Worm (Caenorhabditis elegans) whole organism, L1 larva: ENCODE data around the gene ant-1.4.
A peak's percentile ranks its signal among the peaks of the same experiment; 100 is the strongest.

Source experiments
- C16A3.4 ChIP-seq: fragments of 150-350 bp; optimal IDR thresholded peaks from 2 replicates; lab custom pipeline; 2014; ENCODE audit warnings: missing biosample characterization, missing genetic modification characterization
- C34B4.2 ChIP-seq: sonication (generic microtip); optimal IDR thresholded peaks from 2 replicates; lab custom pipeline; 2017; ENCODE audit warnings: mild to moderate bottlenecking, missing genetic modification characterization, missing compliant biosample characterization
- F16B12.6 ChIP-seq: fragments of 150-350 bp; optimal IDR thresholded peaks from 2 replicates; lab custom pipeline; 2014; ENCODE audit warnings: missing biosample characterization, missing genetic modification characterization
- Y116A8C.19 ChIP-seq: sonication (generic microtip); optimal IDR thresholded peaks from 2 replicates; lab custom pipeline; 2016; ENCODE audit warnings: missing compliant biosample characterization, missing genetic modification characterization, borderline replicate concordance
- aha-1 ChIP-seq: fragments of 150-350 bp; optimal IDR thresholded peaks from 2 replicates; lab custom pipeline; 2014; ENCODE audit warnings: missing biosample characterization, missing genetic modification characterization
- aly-2 ChIP-seq: fragments of 150-350 bp; optimal IDR thresholded peaks from 2 replicates; lab custom pipeline; 2014; ENCODE audit warnings: missing biosample characterization, missing genetic modification characterization
- ama-1 ChIP-seq: fragments of 150-350 bp; optimal IDR thresholded peaks from 2 replicates; lab custom pipeline; 2014
- ceh-90 ChIP-seq: sonication (generic microtip); optimal IDR thresholded peaks from 2 replicates; lab custom pipeline; 2016; ENCODE audit warnings: missing genetic modification characterization, missing compliant biosample characterization
- ces-1 ChIP-seq: fragments of 150-350 bp; optimal IDR thresholded peaks from 2 replicates; lab custom pipeline; 2014; ENCODE audit warnings: missing biosample characterization, missing genetic modification reagents, missing genetic modification characterization
- dpl-1 ChIP-seq, 3 experiments: fragments of 150-350 bp in 2 of 3; sonication (generic microtip) in 1 of 3; optimal IDR thresholded peaks; 2 replicates each; lab custom pipeline; 2014 to 2017; ENCODE audit warnings: missing biosample characterization in 3 of 3, missing genetic modification characterization in 3 of 3, missing genetic modification reagents in 3 of 3
- dsc-1 ChIP-seq: sonication (generic microtip); optimal IDR thresholded peaks from 2 replicates; lab custom pipeline; 2016; ENCODE audit warnings: mild to moderate bottlenecking, missing genetic modification characterization, missing compliant biosample characterization
- efl-1 ChIP-seq, 4 experiments: fragments of 150-350 bp; optimal IDR thresholded peaks in 3 of 4; peaks in 1 of 4; 1 replicate in 1 of 4; 2 replicates in 3 of 4; lab custom pipeline; 2014; ENCODE audit warnings: missing biosample characterization in 2 of 4, missing genetic modification characterization in 2 of 4, missing genetic modification reagents in 2 of 4
- efl-3 ChIP-seq: fragments of 200-800 bp; sonication (Bioruptor generic); optimal IDR thresholded peaks from 2 replicates; lab custom pipeline; 2018; ENCODE audit warnings: mild to moderate bottlenecking, missing genetic modification characterization, missing compliant biosample characterization
- egl-27 ChIP-seq, 2 experiments: fragments of 150-350 bp in 1 of 2; sonication (generic microtip); optimal IDR thresholded peaks; 3 replicates each; lab custom pipeline; 2017 to 2018; ENCODE audit warnings: missing biosample characterization in 2 of 2, missing genetic modification characterization in 2 of 2, missing genetic modification reagents in 2 of 2
- elt-2 ChIP-seq: sonication (generic microtip); optimal IDR thresholded peaks from 2 replicates; lab custom pipeline; 2016; ENCODE audit warnings: missing genetic modification characterization, mild to moderate bottlenecking, inconsistent platforms, missing compliant biosample characterization, missing genetic modification reagents
- elt-3 ChIP-seq, 6 experiments: fragments of 150-350 bp in 1 of 6; sonication (generic microtip); optimal IDR thresholded peaks; 2 replicates each; lab custom pipeline; 2017 to 2018; ENCODE audit warnings: missing biosample characterization in 6 of 6, missing genetic modification characterization in 6 of 6, inconsistent platforms in 1 of 6
- fkh-10 ChIP-seq: sonication (generic microtip); optimal IDR thresholded peaks from 2 replicates; lab custom pipeline; 2017; ENCODE audit warnings: missing biosample characterization, missing genetic modification reagents, missing genetic modification characterization
- fkh-4 ChIP-seq: sonication (generic microtip); optimal IDR thresholded peaks from 2 replicates; lab custom pipeline; 2016; ENCODE audit warnings: missing compliant biosample characterization, missing genetic modification characterization, borderline replicate concordance
- fkh-8 ChIP-seq: sonication (generic microtip); optimal IDR thresholded peaks from 2 replicates; lab custom pipeline; 2016; ENCODE audit warnings: mild to moderate bottlenecking, missing genetic modification characterization, missing compliant biosample characterization
- hlh-4 ChIP-seq: sonication (generic microtip); optimal IDR thresholded peaks from 2 replicates; lab custom pipeline; 2016; ENCODE audit warnings: mild to moderate bottlenecking, missing genetic modification characterization, missing compliant biosample characterization
- hpl-2 ChIP-seq: fragments of 150-350 bp; optimal IDR thresholded peaks from 2 replicates; lab custom pipeline; 2014; ENCODE audit warnings: missing biosample characterization, missing genetic modification reagents, missing genetic modification characterization
- lin-13 ChIP-seq: fragments of 150-350 bp; optimal IDR thresholded peaks from 2 replicates; lab custom pipeline; 2014; ENCODE audit warnings: missing biosample characterization, missing genetic modification reagents, missing genetic modification characterization
- lin-14 ChIP-seq: fragments of 200-800 bp; sonication (Bioruptor generic); optimal IDR thresholded peaks from 2 replicates; lab custom pipeline; 2018; ENCODE audit warnings: mild to moderate bottlenecking, missing genetic modification characterization, moderate library complexity, missing compliant biosample characterization
- lin-15B ChIP-seq: fragments of 150-350 bp; sonication (generic microtip); optimal IDR thresholded peaks from 3 replicates; lab custom pipeline; 2014; ENCODE audit warnings: missing biosample characterization, missing genetic modification characterization
- lin-39 ChIP-seq: fragments of 150-350 bp; optimal IDR thresholded peaks from 2 replicates; lab custom pipeline; 2014; ENCODE audit warnings: missing biosample characterization, missing genetic modification reagents, missing genetic modification characterization
- lir-3 ChIP-seq: sonication (generic microtip); optimal IDR thresholded peaks from 2 replicates; lab custom pipeline; 2016; ENCODE audit warnings: mild to moderate bottlenecking, missing genetic modification characterization, moderate library complexity, missing compliant biosample characterization; ENCODE audit not compliant: poor library complexity
- lsy-2 ChIP-seq, 2 experiments: fragments of 150-350 bp; optimal IDR thresholded peaks; 2 replicates each; lab custom pipeline; 2014; ENCODE audit warnings: missing biosample characterization in 2 of 2, missing genetic modification characterization in 2 of 2
- mdl-1 ChIP-seq, 2 experiments: fragments of 150-350 bp; optimal IDR thresholded peaks; 2 replicates each; lab custom pipeline; 2014 to 2017; ENCODE audit warnings: missing biosample characterization in 2 of 2, missing genetic modification characterization in 2 of 2, inconsistent platforms in 1 of 2
- mep-1 ChIP-seq: fragments of 150-350 bp; optimal IDR thresholded peaks from 2 replicates; lab custom pipeline; 2014; ENCODE audit warnings: missing biosample characterization, missing genetic modification characterization
- nhr-12 ChIP-seq: sonication (generic microtip); optimal IDR thresholded peaks from 2 replicates; lab custom pipeline; 2017; ENCODE audit warnings: missing biosample characterization, missing genetic modification characterization
- nhr-19 ChIP-seq: fragments of 200-800 bp; sonication (Bioruptor generic); conservative IDR thresholded peaks from 2 replicates; pipeline ENCODE4 v1.3.6; 2022; ENCODE audit warnings: missing genetic modification characterization, missing compliant biosample characterization
- nhr-20 ChIP-seq: sonication (generic microtip); optimal IDR thresholded peaks from 2 replicates; lab custom pipeline; 2016; ENCODE audit warnings: mild to moderate bottlenecking, missing genetic modification characterization, missing compliant biosample characterization
- nhr-47 ChIP-seq: sonication (generic microtip); optimal IDR thresholded peaks from 2 replicates; lab custom pipeline; 2016; ENCODE audit warnings: mild to moderate bottlenecking, missing genetic modification characterization, moderate library complexity, missing compliant biosample characterization
- nhr-71 ChIP-seq: sonication (generic microtip); optimal IDR thresholded peaks from 2 replicates; lab custom pipeline; 2016; ENCODE audit warnings: mild to moderate bottlenecking, missing genetic modification characterization, moderate library complexity, missing compliant biosample characterization
- nhr-76 ChIP-seq: sonication (generic microtip); optimal IDR thresholded peaks from 2 replicates; lab custom pipeline; 2017; ENCODE audit warnings: missing biosample characterization, missing genetic modification characterization
- nhr-77 ChIP-seq: fragments of 150-350 bp; optimal IDR thresholded peaks from 2 replicates; lab custom pipeline; 2014; ENCODE audit warnings: missing biosample characterization, missing genetic modification characterization
- pax-3 ChIP-seq: fragments of 200-800 bp; sonication (Bioruptor generic); optimal IDR thresholded peaks from 2 replicates; lab custom pipeline; 2018; ENCODE audit warnings: mild to moderate bottlenecking, missing genetic modification characterization, moderate library complexity, missing compliant biosample characterization
- sup-37 ChIP-seq: fragments of 200-800 bp; sonication (Bioruptor generic); optimal IDR thresholded peaks from 2 replicates; lab custom pipeline; 2018; ENCODE audit warnings: mild to moderate bottlenecking, missing genetic modification characterization, missing compliant biosample characterization
- swsn-7 ChIP-seq: sonication (generic microtip); optimal IDR thresholded peaks from 2 replicates; lab custom pipeline; 2016; ENCODE audit warnings: missing genetic modification characterization, missing compliant biosample characterization
- tbx-2 ChIP-seq: sonication (generic microtip); optimal IDR thresholded peaks from 2 replicates; lab custom pipeline; 2016; ENCODE audit warnings: missing genetic modification characterization, missing compliant biosample characterization
- tlp-1 ChIP-seq: fragments of 150-350 bp; optimal IDR thresholded peaks from 2 replicates; lab custom pipeline; 2014; ENCODE audit warnings: missing biosample characterization, missing genetic modification characterization
- unc-30 ChIP-seq: sonication (generic microtip); optimal IDR thresholded peaks from 2 replicates; lab custom pipeline; 2017; ENCODE audit warnings: missing biosample characterization, missing genetic modification characterization
- unc-62 ChIP-seq: fragments of 150-350 bp; optimal IDR thresholded peaks from 2 replicates; lab custom pipeline; 2014; ENCODE audit warnings: missing biosample characterization, missing genetic modification reagents, missing genetic modification characterization
- unc-86 ChIP-seq: sonication (generic microtip); optimal IDR thresholded peaks from 2 replicates; lab custom pipeline; 2016; ENCODE audit warnings: missing genetic modification characterization, missing compliant biosample characterization
- unc-98 ChIP-seq: fragments of 200-800 bp; sonication (Bioruptor generic); IDR thresholded peaks from 2 replicates; pipeline ENCODE4 v1.3.6; 2022; ENCODE audit warnings: missing genetic modification characterization, missing compliant biosample characterization
- vab-15 ChIP-seq: sonication (generic microtip); optimal IDR thresholded peaks from 2 replicates; lab custom pipeline; 2017; ENCODE audit warnings: missing genotype, mild to moderate bottlenecking, missing genetic modification characterization, missing compliant biosample characterization
- zag-1 ChIP-seq: fragments of 150-350 bp; optimal IDR thresholded peaks from 2 replicates; lab custom pipeline; 2014; ENCODE audit warnings: missing biosample characterization, missing genetic modification characterization
- zip-4 ChIP-seq: fragments of 200-800 bp; sonication (Bioruptor generic); optimal IDR thresholded peaks from 2 replicates; lab custom pipeline; 2018; ENCODE audit warnings: mild to moderate bottlenecking, missing genetic modification characterization, moderate library complexity, missing compliant biosample characterization
- ztf-4 ChIP-seq: fragments of 150-350 bp; optimal IDR thresholded peaks from 2 replicates; lab custom pipeline; 2014; ENCODE audit warnings: missing biosample characterization, missing genetic modification characterization

ant-1.4 gene

ce11 chrIV:8446904-8447303 is 13.2 kb downstream of the ant-1.4 start, which contains the start of gene T01B11.1:
TSS of gene T01B11.1 (plus strand) at chrIV:8447204.
- TF ChIP-seq vab-15 (tag; lab: Kevin White, UChicago), result no peak
- no peak for TF ChIP-seq efl-1 (optimal IDR thresholded peaks at IDR 0.05; lab: Kevin White, UChicago)
- peak in 1 of 2 experiments; percentile 4 for TF ChIP-seq efl-1 (GFP tag; optimal IDR thresholded peaks at IDR 0.05 in 1 of 2; lab: Kevin White, UChicago)
- TF ChIP-seq, all 84 proteins: peak for 1

- TF ChIP-seq nhr-19 (GFP tag; lab: Robert Waterston, UW) (peak; percentile 90), tbx-2 (tag; lab: Kevin White, UChicago) (peak; percentile 93), fkh-10 (GFP tag; lab: Kevin White, UChicago) (peak; percentile 86), ama-1 (lab: Kevin White, UChicago) (peak; percentile 94), efl-3 (GFP tag; lab: Kevin White, UChicago) (no peak), Y116A8C.19 (no peak), efl-1 (optimal IDR thresholded peaks at IDR 0.05; lab: Kevin White, UChicago) (peak; percentile 90 to 96), efl-1 (GFP tag; optimal IDR thresholded peaks at IDR 0.05 in 1 of 2; lab: Kevin White, UChicago) (peak; percentile 76 to 98), fkh-4 (peak; percentile 16), lir-3 (tag; lab: Kevin White, UChicago) (peak; percentile 67), lin-14 (GFP tag; lab: Kevin White, UChicago) (peak; percentile 95), unc-86 (tag; lab: Kevin White, UChicago) (peak; percentile 90), zip-4 (GFP tag; lab: Kevin White, UChicago) (peak; percentile 29), egl-27 (tag; optimal IDR thresholded peaks at IDR 0.05; lab: Kevin White, UChicago) (peak; percentile 50 to 72), nhr-77 (tag; lab: Kevin White, UChicago) (peak; percentile 95), dpl-1 (GFP tag; optimal IDR thresholded peaks at IDR 0.05; lab: Kevin White, UChicago) (peak; percentile 81 to 84 (median 83)), hlh-4 (tag; lab: Kevin White, UChicago) (no peak), swsn-7 (tag; lab: Kevin White, UChicago) (peak; percentile 92), lin-39 (tag; lab: Kevin White, UChicago) (peak; percentile 72), mep-1 (tag; lab: Kevin White, UChicago) (peak; percentile 95), hpl-2 (GFP tag; lab: Kevin White, UChicago) (peak; percentile 65), unc-98 (no peak), dsc-1 (tag; lab: Kevin White, UChicago) (peak; percentile 82), elt-3 (tag; optimal IDR thresholded peaks at IDR 0.05; lab: Kevin White, UChicago) (peak in 5 of 6 experiments; percentile 66 to 93 (median 85)), mdl-1 (tag; optimal IDR thresholded peaks at IDR 0.05; lab: Kevin White, UChicago) (peak; percentile 7 to 97), nhr-47 (tag; lab: Kevin White, UChicago) (peak; percentile 95), tlp-1 (tag; lab: Kevin White, UChicago) (no peak), pax-3 (tag; lab: Kevin White, UChicago) (peak; percentile 82), lin-15B (peak; percentile 90), nhr-20 (peak; percentile 94), lin-13 (GFP tag; lab: Kevin White, UChicago) (peak; percentile 97), elt-2 (peak; percentile 49), aha-1 (tag; lab: Kevin White, UChicago) (peak; percentile 57), ces-1 (no peak), unc-30 (tag; lab: Kevin White, UChicago) (no peak), fkh-8 (tag; lab: Kevin White, UChicago) (peak; percentile 95), C16A3.4 (tag; lab: Kevin White, UChicago) (peak; percentile 98), lsy-2 (tag; optimal IDR thresholded peaks at IDR 0.05; lab: Kevin White, UChicago) (peak; percentile 99 to 100), nhr-71 (tag; lab: Kevin White, UChicago) (peak; percentile 97), nhr-12 (tag; lab: Kevin White, UChicago) (no peak), C34B4.2 (tag; lab: Kevin White, UChicago) (peak; percentile 57), vab-15 (tag; lab: Kevin White, UChicago) (peak; percentile 24), ceh-90 (tag; lab: Kevin White, UChicago) (no peak), zag-1 (no peak), F16B12.6 (tag; lab: Kevin White, UChicago) (peak; percentile 56), aly-2 (tag; lab: Kevin White, UChicago) (peak; percentile 50), sup-37 (GFP tag; lab: Kevin White, UChicago) (no peak), nhr-76 (tag; lab: Kevin White, UChicago) (no peak), unc-62 (GFP tag; lab: Kevin White, UChicago) (peak; percentile 19), ztf-4 (tag; lab: Kevin White, UChicago) (peak; percentile 92)
Measured at ce11 chrIV:8432709-8433108, 27.4 kb downstream of the ant-1.4 start, which contains the start of the genes T26A8.4 and pdtf-1. TSS of gene T26A8.4 (minus strand) at chrIV:8432893. TSS of gene pdtf-1 (plus strand) at chrIV:8433038.
